Fruit fly (Drosophila melanogaster) whole organism, embryonic: ENCODE data around the gene RabGGTa.

Experiments used
- Adf1 ChIP-seq: fragments of 200-800 bp; sonication (Bioruptor generic); IDR thresholded peaks from 2 replicates; pipeline ENCODE4 v1.3.6; 2022; ENCODE audit warnings: missing biosample characterization, missing genetic modification characterization
- Bdp1 ChIP-seq: fragments of 200-800 bp; sonication (Bioruptor generic); optimal IDR thresholded peaks from 3 replicates; lab custom pipeline; 2016; ENCODE audit warnings: missing biosample characterization, missing genetic modification characterization
- Bgb ChIP-seq: fragments of 200-800 bp; sonication (Bioruptor generic); IDR thresholded peaks from 2 replicates; pipeline ENCODE4 v1.3.6; 2022; ENCODE audit warnings: missing biosample characterization, missing genetic modification characterization; ENCODE audit not compliant: partially characterized antibody
- CG10209 ChIP-seq: fragments of 200-800 bp; sonication (Bioruptor generic); optimal IDR thresholded peaks from 3 replicates; lab custom pipeline; 2017; ENCODE audit warnings: missing biosample characterization, mild to moderate bottlenecking, missing genetic modification characterization, missing genetic modification reagents
- CG12071 ChIP-seq: fragments of 200-800 bp; sonication (Bioruptor generic); optimal IDR thresholded peaks from 3 replicates; lab custom pipeline; 2018; ENCODE audit warnings: missing biosample characterization, mild to moderate bottlenecking, missing genetic modification characterization
- CG12219 ChIP-seq: fragments of 200-800 bp; sonication (Bioruptor generic); optimal IDR thresholded peaks from 3 replicates; lab custom pipeline; 2018; ENCODE audit warnings: missing biosample characterization, mild to moderate bottlenecking, missing genetic modification characterization
- CG1233 ChIP-seq: fragments of 200-800 bp; sonication (Bioruptor generic); optimal IDR thresholded peaks from 4 replicates; lab custom pipeline; 2018; ENCODE audit warnings: missing biosample characterization, mild to moderate bottlenecking, missing genetic modification characterization
- CG13624 ChIP-seq: fragments of 200-800 bp; sonication (Bioruptor generic); optimal IDR thresholded peaks from 2 replicates; lab custom pipeline; 2016; ENCODE audit warnings: missing biosample characterization, missing genetic modification characterization
- CG13894 ChIP-seq: fragments of 200-800 bp; sonication (Bioruptor generic); optimal IDR thresholded peaks from 3 replicates; lab custom pipeline; 2018; ENCODE audit warnings: missing biosample characterization, mild to moderate bottlenecking, missing genetic modification characterization, moderate library complexity
- CG17612 ChIP-seq: fragments of 200-800 bp; sonication (Bioruptor generic); IDR thresholded peaks from 2 replicates; pipeline ENCODE4 v1.3.6; 2022; ENCODE audit warnings: missing biosample characterization, missing genetic modification characterization
- CG2199 ChIP-seq: fragments of 200-800 bp; sonication (Bioruptor generic); IDR thresholded peaks from 3 replicates; pipeline ENCODE4 v1.3.6; 2022; ENCODE audit warnings: missing biosample characterization, missing genetic modification characterization
- CG30431 ChIP-seq: fragments of 200-800 bp; sonication (Bioruptor generic); optimal IDR thresholded peaks from 2 replicates; lab custom pipeline; 2017; ENCODE audit warnings: missing biosample characterization, missing genetic modification characterization
- CG31441 ChIP-seq: fragments of 200-800 bp; sonication (Bioruptor generic); IDR thresholded peaks from 2 replicates; pipeline ENCODE4 v1.3.6; 2022; ENCODE audit warnings: missing biosample characterization, missing genetic modification characterization
- CG32767 ChIP-seq: fragments of 200-800 bp; sonication (Bioruptor generic); IDR thresholded peaks from 2 replicates; pipeline ENCODE4 v1.3.6; 2022; ENCODE audit warnings: missing biosample characterization, missing genetic modification characterization
- CG33213 ChIP-seq: fragments of 200-800 bp; sonication (Bioruptor generic); optimal IDR thresholded peaks from 3 replicates; lab custom pipeline; 2016; ENCODE audit warnings: missing biosample characterization, missing genetic modification characterization
- CG34376 ChIP-seq: fragments of 200-800 bp; sonication (Bioruptor generic); optimal IDR thresholded peaks from 2 replicates; lab custom pipeline; 2018; ENCODE audit warnings: missing biosample characterization, mild to moderate bottlenecking, missing genetic modification characterization
- CG4360 ChIP-seq: fragments of 200-800 bp; sonication (Bioruptor generic); IDR thresholded peaks from 2 replicates; pipeline ENCODE4 v1.3.6; 2022; ENCODE audit warnings: missing biosample characterization, missing genetic modification characterization
- CG6175 ChIP-seq: fragments of 200-800 bp; sonication (Bioruptor generic); IDR thresholded peaks from 3 replicates; pipeline ENCODE4 v1.3.6; 2022; ENCODE audit warnings: missing biosample characterization, missing genetic modification characterization
- CG6654 ChIP-seq: fragments of 200-800 bp; sonication (Bioruptor generic); optimal IDR thresholded peaks from 2 replicates; lab custom pipeline; 2017; ENCODE audit warnings: missing biosample characterization, mild to moderate bottlenecking, missing genetic modification characterization
- CG6791 ChIP-seq: fragments of 200-800 bp; sonication (Bioruptor generic); IDR thresholded peaks from 3 replicates; pipeline ENCODE4 v1.3.6; 2022; ENCODE audit warnings: missing biosample characterization, missing genetic modification characterization; ENCODE audit not compliant: partially characterized antibody
- CG7372 ChIP-seq: fragments of 200-800 bp; sonication (Bioruptor generic); IDR thresholded peaks from 2 replicates; pipeline ENCODE4 v1.3.6; 2022; ENCODE audit warnings: missing biosample characterization, missing genetic modification characterization
- CG7745 ChIP-seq: fragments of 200-800 bp; sonication (Bioruptor generic); optimal IDR thresholded peaks from 2 replicates; lab custom pipeline; 2018; ENCODE audit warnings: missing biosample characterization, mild to moderate bottlenecking, missing genetic modification characterization, moderate library complexity
- CG7987 ChIP-seq: fragments of 200-800 bp; sonication (Bioruptor generic); optimal IDR thresholded peaks from 2 replicates; lab custom pipeline; 2018; ENCODE audit warnings: missing biosample characterization, mild to moderate bottlenecking, missing genetic modification characterization, moderate library complexity
- CG8924 ChIP-seq: fragments of 200-800 bp; optimal IDR thresholded peaks from 3 replicates; lab custom pipeline; 2019; ENCODE audit warnings: missing biosample characterization, mild to moderate bottlenecking, missing genetic modification characterization, moderate library complexity
- CG9817 ChIP-seq: fragments of 200-800 bp; sonication (Bioruptor generic); optimal IDR thresholded peaks from 2 replicates; lab custom pipeline; 2018; ENCODE audit warnings: missing biosample characterization, mild to moderate bottlenecking, missing genetic modification characterization, moderate library complexity
- CTCF ChIP-seq: fragments of 200-800 bp; sonication (Bioruptor generic); optimal IDR thresholded peaks from 2 replicates; lab custom pipeline; 2017; ENCODE audit warnings: missing biosample characterization, mild to moderate bottlenecking, missing genetic modification characterization, moderate library complexity
- Dad ChIP-seq: fragments of 200-800 bp; sonication (Bioruptor generic); optimal IDR thresholded peaks from 3 replicates; lab custom pipeline; 2016; ENCODE audit warnings: missing biosample characterization, missing genetic modification characterization
- Drgx ChIP-seq: fragments of 200-800 bp; sonication (Bioruptor generic); IDR thresholded peaks from 2 replicates; pipeline ENCODE4 v1.3.6; 2022; ENCODE audit warnings: missing biosample characterization, missing genetic modification characterization
- E2f2 ChIP-seq: fragments of 200-800 bp; sonication (Bioruptor generic); IDR thresholded peaks from 2 replicates; pipeline ENCODE4 v1.3.6; 2022; ENCODE audit warnings: missing biosample characterization, missing genetic modification characterization
- Fer1 ChIP-seq: fragments of 200-800 bp; sonication (Bioruptor generic); optimal IDR thresholded peaks from 2 replicates; lab custom pipeline; 2017; ENCODE audit warnings: missing biosample characterization, mild to moderate bottlenecking, missing genetic modification characterization
- HmgD ChIP-seq: fragments of 200-800 bp; sonication (Bioruptor generic); optimal IDR thresholded peaks from 3 replicates; lab custom pipeline; 2016; ENCODE audit warnings: missing biosample characterization, missing genetic modification characterization
- Hmx ChIP-seq: fragments of 200-800 bp; sonication (Bioruptor generic); optimal IDR thresholded peaks from 2 replicates; lab custom pipeline; 2016; ENCODE audit warnings: missing biosample characterization, missing genetic modification characterization
- Hr78 ChIP-seq, 2 experiments: fragments of 200-800 bp in 1 of 2; fragments of >200 bp in 1 of 2; sonication (Bioruptor generic) in 1 of 2; optimal IDR thresholded peaks; 2 replicates each; lab custom pipeline; 2017 to 2019; ENCODE audit warnings: missing biosample characterization in 2 of 2, missing genetic modification characterization in 2 of 2, mild to moderate bottlenecking in 1 of 2, moderate library complexity in 1 of 2
- Hsf ChIP-seq: fragments of 200-800 bp; sonication (Bioruptor generic); optimal IDR thresholded peaks from 3 replicates; lab custom pipeline; 2016; ENCODE audit warnings: missing biosample characterization, missing genetic modification characterization
- Lhr ChIP-seq: fragments of 200-800 bp; sonication (Bioruptor generic); optimal IDR thresholded peaks from 3 replicates; lab custom pipeline; 2017; ENCODE audit warnings: mild to moderate bottlenecking, missing biosample characterization, missing genetic modification reagents, missing genetic modification characterization
- Max ChIP-seq: fragments of 200-800 bp; sonication (Bioruptor generic); optimal IDR thresholded peaks from 2 replicates; lab custom pipeline; 2016; ENCODE audit warnings: missing biosample characterization, mild to moderate bottlenecking, missing genetic modification characterization
- Optix ChIP-seq: fragments of 200-800 bp; sonication (Bioruptor generic); IDR thresholded peaks from 3 replicates; pipeline ENCODE4 v1.3.6; 2022; ENCODE audit warnings: missing biosample characterization, missing genetic modification characterization
- Xrp1 ChIP-seq: fragments of 200-800 bp; sonication (Bioruptor generic); IDR thresholded peaks from 2 replicates; pipeline ENCODE4 v1.3.6; 2022; ENCODE audit warnings: missing biosample characterization, missing genetic modification characterization
- amos ChIP-seq: fragments of 200-800 bp; sonication (Bioruptor generic); IDR thresholded peaks from 2 replicates; pipeline ENCODE4 v1.3.6; 2022; ENCODE audit warnings: missing biosample characterization, missing genetic modification characterization; ENCODE audit not compliant: partially characterized antibody
- aop ChIP-seq: fragments of 200-800 bp; sonication (Bioruptor generic); IDR thresholded peaks from 2 replicates; pipeline ENCODE4 v1.3.6; 2022; ENCODE audit warnings: missing biosample characterization, missing genetic modification characterization
- fd102C ChIP-seq: fragments of 200-800 bp; sonication (Bioruptor generic); optimal IDR thresholded peaks from 2 replicates; lab custom pipeline; 2018; ENCODE audit warnings: missing biosample characterization, mild to moderate bottlenecking, missing genetic modification characterization, moderate library complexity
- fd3F ChIP-seq: fragments of 200-800 bp; sonication (Bioruptor generic); optimal IDR thresholded peaks from 2 replicates; lab custom pipeline; 2018; ENCODE audit warnings: missing biosample characterization, mild to moderate bottlenecking, missing genetic modification characterization, moderate library complexity
- lilli ChIP-seq: fragments of 200-800 bp; sonication (Bioruptor generic); optimal IDR thresholded peaks from 3 replicates; lab custom pipeline; 2016; ENCODE audit warnings: missing biosample characterization, missing genetic modification characterization
- nerfin-1 ChIP-seq: fragments of 200-800 bp; sonication (Bioruptor generic); optimal IDR thresholded peaks from 3 replicates; lab custom pipeline; 2019; ENCODE audit warnings: missing biosample characterization, mild to moderate bottlenecking, missing genetic modification characterization, moderate library complexity
- oc ChIP-seq: fragments of 200-800 bp; sonication (Bioruptor generic); optimal IDR thresholded peaks from 2 replicates; lab custom pipeline; 2018; ENCODE audit warnings: missing biosample characterization, mild to moderate bottlenecking, missing genetic modification characterization, moderate library complexity
- pho ChIP-seq: fragments of 200-800 bp; sonication (Bioruptor generic); optimal IDR thresholded peaks from 2 replicates; lab custom pipeline; 2016; ENCODE audit warnings: missing biosample characterization, missing genetic modification characterization
- ro ChIP-seq: fragments of 200-800 bp; sonication (Bioruptor generic); IDR thresholded peaks from 2 replicates; pipeline ENCODE4 v1.3.6; 2022; ENCODE audit warnings: missing biosample characterization, missing genetic modification characterization
- sd ChIP-seq: fragments of 200-800 bp; sonication (Bioruptor generic); optimal IDR thresholded peaks from 3 replicates; lab custom pipeline; 2018; ENCODE audit warnings: missing biosample characterization, mild to moderate bottlenecking, missing genetic modification characterization, moderate library complexity
- sim ChIP-seq: fragments of 200-800 bp; sonication (Bioruptor generic); IDR thresholded peaks from 2 replicates; pipeline ENCODE4 v1.3.6; 2022; ENCODE audit warnings: missing biosample characterization, missing genetic modification characterization
- slou ChIP-seq: fragments of 200-800 bp; sonication (Bioruptor generic); optimal IDR thresholded peaks from 3 replicates; lab custom pipeline; 2016; ENCODE audit warnings: missing biosample characterization, missing genetic modification characterization
- stc ChIP-seq: fragments of 200-800 bp; sonication (Bioruptor generic); IDR thresholded peaks from 2 replicates; pipeline ENCODE4 v1.3.6; 2022; ENCODE audit warnings: missing biosample characterization, missing genetic modification characterization
- tx ChIP-seq: fragments of 200-800 bp; sonication (Bioruptor generic); optimal IDR thresholded peaks from 2 replicates; lab custom pipeline; 2016; ENCODE audit warnings: missing biosample characterization, missing genetic modification characterization

Gene RabGGTa

dm6 chr3R:5086822-5087491 is 40.9 kb upstream of the RabGGTa start, which contains the start of gene corto (continued):
- TF ChIP-seq CG12071 (GFP tag; lab: Kevin White, UChicago) = peak; percentile 58
- TF ChIP-seq CG13894 (tag; lab: Kevin White, UChicago) = no peak
- no peak for TF ChIP-seq Hmx (GFP tag; lab: Kevin White, UChicago)
- TF ChIP-seq Hsf (GFP tag; lab: Kevin White, UChicago) = no peak
- no peak for TF ChIP-seq CG2199 (GFP tag; lab: Robert Waterston, UW)
- no peak for TF ChIP-seq Hr78 (GFP tag; optimal IDR thresholded peaks at IDR 0.05; lab: Kevin White, UChicago)
- TF ChIP-seq Adf1 (GFP tag; lab: Robert Waterston, UW) = no peak
- TF ChIP-seq amos (GFP tag; lab: Robert Waterston, UW) = no peak
- TF ChIP-seq Max (GFP tag; lab: Kevin White, UChicago) = no peak
- no peak for TF ChIP-seq Lhr (GFP tag; lab: Kevin White, UChicago)
- peak; percentile 11 for TF ChIP-seq CG7745 (tag; lab: Kevin White, UChicago)
- TF ChIP-seq CG7372 (GFP tag; lab: Robert Waterston, UW) = no peak
- TF ChIP-seq Bdp1 (GFP tag; lab: Kevin White, UChicago) = no peak
- no peak for TF ChIP-seq CG9817 (tag; lab: Kevin White, UChicago)
- TF ChIP-seq HmgD (GFP tag; lab: Kevin White, UChicago) = peak; percentile 16
- no peak for TF ChIP-seq Drgx (GFP tag; lab: Robert Waterston, UW)
- no peak for TF ChIP-seq CG6175 (GFP tag; lab: Robert Waterston, UW)
- no peak for TF ChIP-seq tx
- no peak for TF ChIP-seq Optix (GFP tag; lab: Robert Waterston, UW)
- TF ChIP-seq CG4360 (GFP tag; lab: Robert Waterston, UW) = no peak
- TF ChIP-seq CG32767 (GFP tag; lab: Robert Waterston, UW) = no peak
- peak; percentile 10 for TF ChIP-seq oc (tag; lab: Kevin White, UChicago)
- TF ChIP-seq CG6791 (GFP tag; lab: Robert Waterston, UW) = no peak
- TF ChIP-seq sim = no peak
- TF ChIP-seq Fer1 (GFP tag; lab: Kevin White, UChicago) = peak; percentile 3
- TF ChIP-seq CG13624 (GFP tag; lab: Kevin White, UChicago) = peak; percentile 11
- peak; percentile 11 for TF ChIP-seq CG10209 (GFP tag; lab: Kevin White, UChicago)
- TF ChIP-seq CG6654 = no peak
- peak; percentile 71 for TF ChIP-seq sd (tag; lab: Kevin White, UChicago)
- no peak for TF ChIP-seq CG7987 (GFP tag; lab: Kevin White, UChicago)
- no peak for TF ChIP-seq fd3F (GFP tag; lab: Kevin White, UChicago)
- TF ChIP-seq ro (GFP tag; lab: Robert Waterston, UW) = no peak
- TF ChIP-seq Bgb (GFP tag; lab: Robert Waterston, UW) = no peak
- no peak for TF ChIP-seq E2f2 (GFP tag; lab: Robert Waterston, UW)
- peak; percentile 20 for TF ChIP-seq nerfin-1 (tag; lab: Kevin White, UChicago)
- TF ChIP-seq CG1233 (GFP tag; lab: Kevin White, UChicago) = no peak
- no peak for TF ChIP-seq CG31441
- no peak for TF ChIP-seq lilli (GFP tag; lab: Kevin White, UChicago)
- TF ChIP-seq Xrp1 (GFP tag; lab: Robert Waterston, UW) = no peak
- TF ChIP-seq CG34376 (GFP tag; lab: Kevin White, UChicago) = peak; percentile 67
- TF ChIP-seq Dad (GFP tag; lab: Kevin White, UChicago) = no peak
- no peak for TF ChIP-seq pho (GFP tag; lab: Kevin White, UChicago)
- TF ChIP-seq CG33213 (GFP tag; lab: Kevin White, UChicago) = no peak
- TF ChIP-seq aop (GFP tag; lab: Robert Waterston, UW) = no peak
- TF ChIP-seq CTCF (GFP tag; lab: Kevin White, UChicago) = no peak
- peak; percentile 56 for TF ChIP-seq CG8924 (tag; lab: Kevin White, UChicago)
- peak; percentile 8 for TF ChIP-seq CG12219
- TF ChIP-seq stc (GFP tag; lab: Robert Waterston, UW) = no peak
- TF ChIP-seq slou (GFP tag; lab: Kevin White, UChicago) = no peak
- TF ChIP-seq CG17612 (GFP tag; lab: Robert Waterston, UW) = no peak
- no peak for TF ChIP-seq fd102C (GFP tag; lab: Kevin White, UChicago)
- TF ChIP-seq CG30431 = no peak
